Fruit fly (Drosophila melanogaster): ENCODE results near the gene Abp1.

Gene Abp1

DNA sequence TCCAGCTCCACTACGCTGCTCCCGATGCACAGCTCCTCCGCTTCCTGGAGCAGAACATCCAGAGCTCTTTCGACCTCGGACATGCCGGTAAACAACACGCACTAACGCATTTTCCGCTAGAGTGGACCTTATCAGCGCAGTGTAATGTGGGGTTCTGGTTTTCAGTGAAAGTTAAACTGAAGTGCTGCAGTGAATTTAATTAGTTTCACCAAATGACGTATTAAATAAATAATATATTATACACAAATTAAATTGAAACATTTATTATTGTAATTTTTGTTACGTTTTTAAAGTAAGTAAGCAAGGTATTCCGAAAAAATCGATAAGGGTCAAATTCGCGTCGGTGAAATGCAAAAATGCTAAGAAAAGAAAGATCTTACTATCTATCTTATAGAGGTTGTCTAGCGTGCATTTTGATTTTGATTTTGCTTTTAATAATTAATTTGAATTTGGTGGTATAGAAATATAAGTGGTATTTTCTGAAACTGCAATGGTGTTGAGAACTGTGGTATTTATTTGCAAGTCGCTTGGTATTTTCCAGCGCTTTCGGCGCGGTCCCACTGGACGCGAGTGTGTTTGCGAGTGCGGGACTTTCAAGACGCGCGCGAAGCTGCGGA, 35.8 kb downstream of the Abp1 start, which contains the start of the genes JMJD7 and CG10738 (continued):
- TF ChIP-seq B-H1 (GFP tag; IDR thresholded peaks at IDR 0.05) (peak; percentile 56; the same call in 2 of the 3 replicates), insv (GFP tag; optimal IDR thresholded peaks at IDR 0.05) (no peak), Awh (GFP tag; IDR thresholded peaks at IDR 0.05) (peak; percentile 58; the same call in 1 of the 2 replicates), CG2199 (GFP tag; IDR thresholded peaks at IDR 0.05) (0 out of 3 replicates have a peak, but pooled peaks have one; percentile 59), Six4 (GFP tag; optimal IDR thresholded peaks at IDR 0.05) (peak; percentile 42), CG11695 (GFP tag; IDR thresholded peaks at IDR 0.05) (no peak), ato (GFP tag; IDR thresholded peaks at IDR 0.05; ENCODE audit: partially characterized antibody) (no peak), CG6791 (GFP tag; IDR thresholded peaks at IDR 0.05; ENCODE audit: partially characterized antibody) (no peak), nerfin-1 (tag; optimal IDR thresholded peaks at IDR 0.05) (no peak), Dbx (GFP tag; IDR thresholded peaks at IDR 0.05) (peak; percentile 76; the same call in 2 of the 3 replicates), tin (GFP tag; optimal IDR thresholded peaks at IDR 0.05) (peak; percentile 87), Lim3 (GFP tag; IDR thresholded peaks at IDR 0.05) (0 out of 2 replicates have a peak, but pooled peaks have one; percentile 29), zen2 (GFP tag; IDR thresholded peaks at IDR 0.05; ENCODE audit: partially characterized antibody) (no peak), CG1024 (GFP tag; IDR thresholded peaks at IDR 0.05) (peak; percentile 77), CG10462 (GFP tag; optimal IDR thresholded peaks at IDR 0.05) (no peak), Hr78 (GFP tag; optimal IDR thresholded peaks at IDR 0.05) (no peak), CG17328 (GFP tag; IDR thresholded peaks at IDR 0.05) (peak; percentile 62), Eip74EF (GFP tag; optimal IDR thresholded peaks at IDR 0.05) (no peak), CG6813 (GFP tag; optimal IDR thresholded peaks at IDR 0.05) (peak; percentile 27), Blimp-1 (GFP tag; optimal IDR thresholded peaks at IDR 0.05) (peak; percentile 80), wor (GFP tag; IDR thresholded peaks at IDR 0.05) (no peak), CG32772 (GFP tag; IDR thresholded peaks at IDR 0.05) (peak; percentile 75), Ets97D (GFP tag; optimal IDR thresholded peaks at IDR 0.05) (peak; percentile 16), CG32532 (GFP tag; IDR thresholded peaks at IDR 0.05) (peak; percentile 85), HHEX (GFP tag; optimal IDR thresholded peaks at IDR 0.05) (peak; percentile 23), cato (GFP tag; optimal IDR thresholded peaks at IDR 0.05; ENCODE audit: borderline replicate concordance) (no peak), CG4820 (GFP tag; optimal IDR thresholded peaks at IDR 0.05) (peak; percentile 62), Fer3 (tag; optimal IDR thresholded peaks at IDR 0.05) (peak; percentile 35), Nf-YA (GFP tag; IDR thresholded peaks at IDR 0.05) (peak; percentile 53; the same call in 1 of the 2 replicates), gsb-n (tag; optimal IDR thresholded peaks at IDR 0.05) (no peak), hbn (GFP tag; IDR thresholded peaks at IDR 0.05; ENCODE audit: partially characterized antibody) (no peak), chinmo (GFP tag; IDR thresholded peaks at IDR 0.05; ENCODE audit: partially characterized antibody) (no peak), Neu2 (GFP tag; optimal IDR thresholded peaks at IDR 0.05; ENCODE audit: borderline replicate concordance) (no peak), so (GFP tag; IDR thresholded peaks at IDR 0.05) (peak; percentile 58; the same call in 1 of the 3 replicates), Elba2 (GFP tag; optimal IDR thresholded peaks at IDR 0.05) (no peak), Ets65A (GFP tag) (peak; percentile 96), CG8765 (GFP tag; IDR thresholded peaks at IDR 0.05) (peak; percentile 33; the same call in 1 of the 2 replicates), repo (GFP tag; optimal IDR thresholded peaks at IDR 0.05) (peak; percentile 49), fd64A (GFP tag; optimal IDR thresholded peaks at IDR 0.05) (no peak), klu (GFP tag; IDR thresholded peaks at IDR 0.05) (peak; percentile 70), CG5245 (GFP tag; optimal IDR thresholded peaks at IDR 0.05) (peak; percentile 73), Hand (GFP tag; optimal IDR thresholded peaks at IDR 0.05) (no peak), CG18619 (GFP tag; optimal IDR thresholded peaks at IDR 0.05) (peak; percentile 24), CG10209 (GFP tag; optimal IDR thresholded peaks at IDR 0.05) (no peak), CG16779 (GFP tag; IDR thresholded peaks at IDR 0.05) (peak; percentile 51; the same call in 1 of the 2 replicates), CG16813 (GFP tag; IDR thresholded peaks at IDR 0.05; ENCODE audit: partially characterized antibody) (no peak), CG7928 (GFP tag; optimal IDR thresholded peaks at IDR 0.05) (peak; percentile 43), Chrac-16 (GFP tag; optimal IDR thresholded peaks at IDR 0.05) (no peak), grau (tag; optimal IDR thresholded peaks at IDR 0.05) (peak; percentile 30)

Measured in whole organism, embryonic.